Fruit fly (Drosophila melanogaster): ENCODE data around the gene Eogt.
A peak's percentile ranks its signal among the peaks of the same experiment; 100 is the strongest.

The Eogt gene

dm6 chr2L:2363626-2364147 is 17.2 kb upstream of the Eogt start (continued):
- peak; percentile 94 for TF ChIP-seq corto (GFP tag; optimal IDR thresholded peaks at IDR 0.05)
- TF ChIP-seq nerfin-2 (GFP tag; IDR thresholded peaks at IDR 0.05; ENCODE audit: partially characterized antibody) = no peak
- TF ChIP-seq CG7963 (GFP tag; IDR thresholded peaks at IDR 0.05; ENCODE audit: partially characterized antibody) = no peak
- TF ChIP-seq lbe (GFP tag; optimal IDR thresholded peaks at IDR 0.05) = peak; percentile 95
- TF ChIP-seq CG34422 (GFP tag; IDR thresholded peaks at IDR 0.05) = peak; percentile 87; the same call in 2 of the 3 replicates
- TF ChIP-seq gro (GFP tag; optimal IDR thresholded peaks at IDR 0.05) = no peak
- TF ChIP-seq Tbp (GFP tag; optimal IDR thresholded peaks at IDR 0.05) = no peak
- TF ChIP-seq gsb (GFP tag; IDR thresholded peaks at IDR 0.05) = peak; percentile 76
- peak; percentile 76 for TF ChIP-seq CG30431 (GFP tag; optimal IDR thresholded peaks at IDR 0.05)
- TF ChIP-seq sna (GFP tag; IDR thresholded peaks at IDR 0.05; ENCODE audit: partially characterized antibody) = no peak
- TF ChIP-seq eve (GFP tag; optimal IDR thresholded peaks at IDR 0.05) = no peak
- no peak for TF ChIP-seq CG6791 (GFP tag; IDR thresholded peaks at IDR 0.05; ENCODE audit: partially characterized antibody)
- peak; percentile 82 for TF ChIP-seq tgo (GFP tag; IDR thresholded peaks at IDR 0.05)
- TF ChIP-seq NFAT (GFP tag; IDR thresholded peaks at IDR 0.05) = peak; percentile 64
- peak; percentile 62 for TF ChIP-seq CG13894 (tag; optimal IDR thresholded peaks at IDR 0.05)
- TF ChIP-seq maf-S (GFP tag; optimal IDR thresholded peaks at IDR 0.05) = peak; percentile 69
- peak; percentile 90 for TF ChIP-seq ci (GFP tag; IDR thresholded peaks at IDR 0.05)
- TF ChIP-seq chm (GFP tag; IDR thresholded peaks at IDR 0.05) = peak; percentile 87
- TF ChIP-seq CG17912 (GFP tag; optimal IDR thresholded peaks at IDR 0.05) = peak; percentile 29
- TF ChIP-seq CG16815 (GFP tag; optimal IDR thresholded peaks at IDR 0.05) = peak; percentile 71
- TF ChIP-seq Nf-YC (tag; optimal IDR thresholded peaks at IDR 0.05) = peak; percentile 75
- TF ChIP-seq H15 (GFP tag; IDR thresholded peaks at IDR 0.05) = peak; percentile 80; the same call in 2 of the 3 replicates
- peak; percentile 93 for TF ChIP-seq Med (GFP tag)
- TF ChIP-seq CG3847 (GFP tag; IDR thresholded peaks at IDR 0.05) = peak; percentile 81
- 0 out of 2 replicates have a peak, but pooled peaks have one; percentile 28 for TF ChIP-seq sim (GFP tag; IDR thresholded peaks at IDR 0.05)
- peak; percentile 73 for TF ChIP-seq croc (GFP tag; conservative IDR thresholded peaks at IDR 0.05)
- peak; percentile 89 for TF ChIP-seq fd3F (GFP tag; optimal IDR thresholded peaks at IDR 0.05)
- peak; percentile 26 for TF ChIP-seq Antp (GFP tag; optimal IDR thresholded peaks at IDR 0.05)
- peak; percentile 64 for TF ChIP-seq bab2 (GFP tag; optimal IDR thresholded peaks at IDR 0.05)
- TF ChIP-seq CkIIα-i1 (GFP tag; IDR thresholded peaks at IDR 0.05) = no peak
- TF ChIP-seq Doc3 (GFP tag; IDR thresholded peaks at IDR 0.05; ENCODE audit: partially characterized antibody) = no peak
- peak in 1 of 2 experiments; percentile 44 for TF ChIP-seq tll (GFP tag; optimal IDR thresholded peaks at IDR 0.05)
- TF ChIP-seq CG8478 (optimal IDR thresholded peaks at IDR 0.05) = no peak
- no peak for TF ChIP-seq br (optimal IDR thresholded peaks at IDR 0.05)
- peak; percentile 78 for TF ChIP-seq sug (tag; optimal IDR thresholded peaks at IDR 0.05)
- TF ChIP-seq Xbp1 (GFP tag; optimal IDR thresholded peaks at IDR 0.05) = peak; percentile 88
- TF ChIP-seq ssp (GFP tag; IDR thresholded peaks at IDR 0.05) = peak; percentile 17; the same call in 1 of the 2 replicates
- TF ChIP-seq CG15514 (GFP tag; optimal IDR thresholded peaks at IDR 0.05) = peak; percentile 80
- no peak for TF ChIP-seq da (GFP tag; optimal IDR thresholded peaks at IDR 0.05)
- TF ChIP-seq dmrt11E (tag; optimal IDR thresholded peaks at IDR 0.05) = peak; percentile 89
- no peak for TF ChIP-seq fd102C (GFP tag; optimal IDR thresholded peaks at IDR 0.05)
- peak; percentile 89 for TF ChIP-seq CG10147 (GFP tag; optimal IDR thresholded peaks at IDR 0.05)
- peak; percentile 84 for TF ChIP-seq CG4424 (GFP tag; optimal IDR thresholded peaks at IDR 0.05)
- TF ChIP-seq Elba2 (GFP tag; optimal IDR thresholded peaks at IDR 0.05) = peak; percentile 0
- peak; percentile 91 for TF ChIP-seq Oli (tag; optimal IDR thresholded peaks at IDR 0.05)
- TF ChIP-seq tap (tag; optimal IDR thresholded peaks at IDR 0.05) = peak; percentile 92
- TF ChIP-seq mld (GFP tag; IDR thresholded peaks at IDR 0.05; ENCODE audit: partially characterized antibody) = no peak
- no peak; the same call in 1 of the 2 replicates for TF ChIP-seq CG14667 (GFP tag; IDR thresholded peaks at IDR 0.05)
- peak; percentile 76; the same call in 2 of the 3 replicates for TF ChIP-seq CG11456 (GFP tag; IDR thresholded peaks at IDR 0.05)
- TF ChIP-seq CG9727 (GFP tag; optimal IDR thresholded peaks at IDR 0.05) = peak; percentile 90
- no peak for TF ChIP-seq CG3163 (GFP tag; optimal IDR thresholded peaks at IDR 0.05)

Measured in whole organism, embryonic.